Worm (Caenorhabditis elegans) whole organism, L3 larva: Measurements from ENCODE around the gene F19G12.1.

Source experiments
- R02D3.7 ChIP-seq: fragments of 150-350 bp; optimal IDR thresholded peaks from 2 replicates; lab custom pipeline; 2014; ENCODE audit warnings: missing biosample characterization, missing genetic modification characterization
- ZK546.5 ChIP-seq: sonication (generic microtip); optimal IDR thresholded peaks from 2 replicates; lab custom pipeline; 2017; ENCODE audit warnings: missing biosample characterization, missing genetic modification characterization
- aly-2 ChIP-seq: fragments of 150-350 bp; optimal IDR thresholded peaks from 2 replicates; lab custom pipeline; 2014; ENCODE audit warnings: missing biosample characterization, missing genetic modification characterization
- ama-1 ChIP-seq: fragments of 150-350 bp; optimal IDR thresholded peaks from 2 replicates; lab custom pipeline; 2018
- ceh-28 ChIP-seq: fragments of 150-350 bp; optimal IDR thresholded peaks from 2 replicates; lab custom pipeline; 2014; ENCODE audit warnings: missing biosample characterization, missing genetic modification reagents, missing genetic modification characterization
- ceh-82 ChIP-seq: fragments of 150-350 bp; optimal IDR thresholded peaks from 2 replicates; lab custom pipeline; 2014; ENCODE audit warnings: missing biosample characterization, missing genetic modification characterization
- ceh-9 ChIP-seq: sonication (generic microtip); optimal IDR thresholded peaks from 2 replicates; lab custom pipeline; 2018; ENCODE audit warnings: missing biosample characterization, missing genetic modification characterization
- daf-12 ChIP-seq: fragments of 150-350 bp; optimal IDR thresholded peaks from 2 replicates; lab custom pipeline; 2014; ENCODE audit warnings: missing biosample characterization, missing genetic modification reagents, missing genetic modification characterization
- egl-27 ChIP-seq: sonication (generic microtip); optimal IDR thresholded peaks from 4 replicates; lab custom pipeline; 2017; ENCODE audit warnings: missing biosample characterization, missing genetic modification reagents, missing genetic modification characterization
- egl-5 ChIP-seq: fragments of 150-350 bp; optimal IDR thresholded peaks from 2 replicates; lab custom pipeline; 2017; ENCODE audit warnings: missing biosample characterization, missing genetic modification reagents, missing genetic modification characterization, inconsistent platforms
- elt-1 ChIP-seq: fragments of 150-350 bp; optimal IDR thresholded peaks from 2 replicates; lab custom pipeline; 2014; ENCODE audit warnings: missing biosample characterization, missing genetic modification characterization
- elt-2 ChIP-seq: sonication (generic microtip); optimal IDR thresholded peaks from 2 replicates; lab custom pipeline; 2016; ENCODE audit warnings: missing genetic modification reagents, mild to moderate bottlenecking, missing genetic modification characterization, missing compliant biosample characterization
- elt-3 ChIP-seq, 3 experiments: fragments of 150-350 bp in 1 of 3; sonication (generic microtip) in 2 of 3; optimal IDR thresholded peaks; 2 replicates in 2 of 3; 4 replicates in 1 of 3; lab custom pipeline; 2014 to 2017; ENCODE audit warnings: missing biosample characterization in 3 of 3, missing genetic modification characterization in 3 of 3
- fkh-10 ChIP-seq: sonication (generic microtip); optimal IDR thresholded peaks from 2 replicates; lab custom pipeline; 2017; ENCODE audit warnings: missing biosample characterization, missing genetic modification reagents, missing genetic modification characterization
- fos-1 ChIP-seq: fragments of 150-350 bp; optimal IDR thresholded peaks from 2 replicates; lab custom pipeline; 2014; ENCODE audit warnings: missing biosample characterization, missing genetic modification characterization
- hmg-11 ChIP-seq: sonication (generic microtip); optimal IDR thresholded peaks from 2 replicates; lab custom pipeline; 2016; ENCODE audit warnings: missing genetic modification characterization, missing compliant biosample characterization
- jun-1 ChIP-seq: fragments of 150-350 bp; optimal IDR thresholded peaks from 2 replicates; lab custom pipeline; 2014; ENCODE audit warnings: missing biosample characterization, missing genetic modification reagents, missing genetic modification characterization
- lin-15B ChIP-seq: fragments of 150-350 bp; optimal IDR thresholded peaks from 2 replicates; lab custom pipeline; 2014; ENCODE audit warnings: missing biosample characterization, missing genetic modification characterization
- lin-39 ChIP-seq: fragments of 150-350 bp; optimal IDR thresholded peaks from 2 replicates; lab custom pipeline; 2018; ENCODE audit warnings: missing biosample characterization, missing genetic modification reagents, missing genetic modification characterization
- lsy-12 ChIP-seq: sonication (generic microtip); optimal IDR thresholded peaks from 2 replicates; lab custom pipeline; 2016; ENCODE audit warnings: mild to moderate bottlenecking, missing genetic modification characterization, missing compliant biosample characterization
- mdl-1 ChIP-seq: fragments of 150-350 bp; optimal IDR thresholded peaks from 2 replicates; lab custom pipeline; 2014; ENCODE audit warnings: missing biosample characterization, missing genetic modification characterization
- mml-1 ChIP-seq: fragments of 150-350 bp; sonication (generic microtip); optimal IDR thresholded peaks from 3 replicates; lab custom pipeline; 2014; ENCODE audit warnings: missing biosample characterization, missing genetic modification characterization
- nfya-1 ChIP-seq: sonication (generic microtip); optimal IDR thresholded peaks from 2 replicates; lab custom pipeline; 2017; ENCODE audit warnings: missing genetic modification characterization, mild to moderate bottlenecking, missing compliant biosample characterization, antibody characterized with exemption, moderate library complexity; ENCODE audit not compliant: insufficient read depth
- nhr-11 ChIP-seq: fragments of 150-350 bp; optimal IDR thresholded peaks from 2 replicates; lab custom pipeline; 2014; ENCODE audit warnings: missing biosample characterization, missing genetic modification characterization
- nhr-12 ChIP-seq: fragments of 150-350 bp; optimal IDR thresholded peaks from 2 replicates; lab custom pipeline; 2014; ENCODE audit warnings: missing biosample characterization, missing genetic modification characterization
- nhr-23 ChIP-seq: fragments of 150-350 bp; optimal IDR thresholded peaks from 2 replicates; lab custom pipeline; 2014; ENCODE audit warnings: missing biosample characterization, missing genetic modification reagents, missing genetic modification characterization
- nhr-237 ChIP-seq: fragments of 150-350 bp; optimal IDR thresholded peaks from 2 replicates; lab custom pipeline; 2014; ENCODE audit warnings: missing biosample characterization, missing genetic modification characterization
- nhr-28 ChIP-seq: fragments of 150-350 bp; optimal IDR thresholded peaks from 2 replicates; lab custom pipeline; 2014; ENCODE audit warnings: missing biosample characterization, missing genetic modification characterization
- nhr-43 ChIP-seq: sonication (generic microtip); optimal IDR thresholded peaks from 2 replicates; lab custom pipeline; 2016; ENCODE audit warnings: mild to moderate bottlenecking, missing genetic modification characterization, missing compliant biosample characterization; ENCODE audit not compliant: poor library complexity, severe bottlenecking
- nhr-67 ChIP-seq: fragments of 150-350 bp; optimal IDR thresholded peaks from 2 replicates; lab custom pipeline; 2014; ENCODE audit warnings: missing biosample characterization, missing genetic modification characterization
- pqm-1 ChIP-seq: fragments of 150-350 bp; optimal IDR thresholded peaks from 2 replicates; lab custom pipeline; 2017; ENCODE audit warnings: missing biosample characterization, missing genetic modification characterization, inconsistent platforms
- sea-2 ChIP-seq: fragments of 150-350 bp; sonication (generic microtip); optimal IDR thresholded peaks from 4 replicates; lab custom pipeline; 2014; ENCODE audit warnings: missing biosample characterization, missing genetic modification reagents, missing genetic modification characterization
- skn-1 ChIP-seq: fragments of 150-350 bp; optimal IDR thresholded peaks from 2 replicates; lab custom pipeline; 2014; ENCODE audit warnings: missing biosample characterization, missing genetic modification characterization
- snpc-4 ChIP-seq: fragments of 150-350 bp; optimal IDR thresholded peaks from 2 replicates; lab custom pipeline; 2014; ENCODE audit warnings: missing biosample characterization, missing genetic modification characterization
- tbx-2 ChIP-seq: sonication (generic microtip); optimal IDR thresholded peaks from 2 replicates; lab custom pipeline; 2016; ENCODE audit warnings: mild to moderate bottlenecking, missing genetic modification characterization, missing compliant biosample characterization
- unc-39 ChIP-seq: sonication (generic microtip); optimal IDR thresholded peaks from 4 replicates; lab custom pipeline; 2017; ENCODE audit warnings: missing biosample characterization, missing genetic modification characterization
- ztf-11 ChIP-seq: fragments of 150-350 bp; optimal IDR thresholded peaks from 2 replicates; lab custom pipeline; 2014; ENCODE audit warnings: missing biosample characterization, missing genetic modification characterization
- ztf-4 ChIP-seq: fragments of 150-350 bp; optimal IDR thresholded peaks from 2 replicates; lab custom pipeline; 2014; ENCODE audit warnings: missing biosample characterization, missing genetic modification characterization

The F19G12.1 gene

ce11 chrX:1389382-1389983 lies 41.3 kb upstream of the F19G12.1 start (continued):
- TF ChIP-seq elt-1 (no peak), ceh-28 (tag; lab: Kevin White, UChicago) (peak; percentile 96), snpc-4 (peak; percentile 86), ztf-11 (tag; lab: Kevin White, UChicago) (peak; percentile 30), nhr-23 (peak; percentile 94), lsy-12 (tag; lab: Kevin White, UChicago) (peak; percentile 81), unc-39 (tag; lab: Kevin White, UChicago) (peak; percentile 11), fkh-10 (peak; percentile 81), tbx-2 (tag; lab: Kevin White, UChicago) (peak; percentile 97), sea-2 (GFP tag; lab: Kevin White, UChicago) (no peak), fos-1 (peak; percentile 74), hmg-11 (peak; percentile 83), elt-2 (peak; percentile 70), ceh-9 (tag; lab: Kevin White, UChicago) (no peak), egl-27 (peak; percentile 71), R02D3.7 (tag; lab: Kevin White, UChicago) (peak; percentile 83), nhr-28 (tag; lab: Kevin White, UChicago) (peak; percentile 70), ZK546.5 (tag; lab: Kevin White, UChicago) (no peak), nhr-237 (tag; lab: Kevin White, UChicago) (peak; percentile 52), lin-15B (tag; lab: Kevin White, UChicago) (peak; percentile 33), ceh-82 (peak; percentile 93), elt-3 (tag; optimal IDR thresholded peaks at IDR 0.05; lab: Kevin White, UChicago) (peak in 1 of 3 experiments; percentile 94)

ce11 chrX:1393891-1394290 lies 36.9 kb upstream of the F19G12.1 start, which contains the start of gene F56C3.9:
Gene F56C3.9 (minus strand): TSS chrX:1393991.
- TF ChIP-seq mml-1 (tag; lab: Kevin White, UChicago) (no peak), skn-1 (tag; lab: Kevin White, UChicago) (no peak), fos-1 (no peak), egl-5 (tag; lab: Kevin White, UChicago) (no peak), elt-1 (no peak), daf-12 (tag; lab: Kevin White, UChicago) (no peak), ceh-28 (tag; lab: Kevin White, UChicago) (no peak), ztf-11 (tag; lab: Kevin White, UChicago) (no peak), nhr-12 (no peak), ceh-82 (no peak), snpc-4 (no peak), ztf-4 (tag; lab: Kevin White, UChicago) (no peak), nhr-237 (tag; lab: Kevin White, UChicago) (no peak)

ce11 chrX:1394437-1394836 lies 36.4 kb upstream of the F19G12.1 start:
- TF ChIP-seq lsy-12 (tag; lab: Kevin White, UChicago) (no peak), pqm-1 (tag; lab: Kevin White, UChicago) (no peak), elt-2 (peak; percentile 4)

ce11 chrX:1395793-1396192 lies 35.0 kb upstream of the F19G12.1 start:
- TF ChIP-seq egl-27 (peak; percentile 32), mdl-1 (tag; lab: Kevin White, UChicago) (no peak), pqm-1 (tag; lab: Kevin White, UChicago) (peak; percentile 72), jun-1 (tag; lab: Kevin White, UChicago) (peak; percentile 86), nhr-11 (tag; lab: Kevin White, UChicago) (no peak), fkh-10 (no peak), sea-2 (GFP tag; lab: Kevin White, UChicago) (no peak), nhr-43 (tag; lab: Kevin White, UChicago) (peak; percentile 74), mml-1 (tag; lab: Kevin White, UChicago) (no peak), egl-5 (tag; lab: Kevin White, UChicago) (peak; percentile 65), nhr-28 (tag; lab: Kevin White, UChicago) (no peak), elt-3 (tag; optimal IDR thresholded peaks at IDR 0.05; lab: Kevin White, UChicago) (peak in 1 of 3 experiments; percentile 27), aly-2 (tag; lab: Kevin White, UChicago) (no peak), nhr-67 (tag; lab: Kevin White, UChicago) (no peak), nhr-23 (peak; percentile 18), ama-1 (lab: Kevin White, UChicago) (no peak), ZK546.5 (tag; lab: Kevin White, UChicago) (no peak), lin-39 (tag; lab: Kevin White, UChicago) (no peak), nfya-1 (tag; lab: Kevin White, UChicago) (peak; percentile 14)
